Worm (Caenorhabditis elegans): ENCODE results near the gene osm-10.
A peak's percentile ranks its signal among the peaks of the same experiment; 100 is the strongest.

DNA sequence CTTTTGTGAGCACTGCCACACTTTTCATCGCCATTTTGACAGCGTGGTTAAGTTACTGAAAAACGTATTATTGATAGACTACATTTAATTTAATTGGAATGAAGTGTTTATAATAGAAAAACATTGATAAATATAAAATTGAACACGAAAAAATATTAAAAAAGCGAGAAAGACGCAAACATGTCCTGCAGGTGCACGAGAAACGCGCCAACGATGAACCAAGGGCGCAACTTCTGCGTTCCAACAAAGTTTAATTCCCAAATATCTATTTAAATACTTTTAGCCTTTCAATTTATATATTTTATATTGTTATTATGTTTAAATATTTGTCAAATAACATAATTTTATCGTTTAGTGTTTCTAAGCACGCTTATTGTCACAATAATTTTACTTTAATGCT is 8.9 kb upstream of the osm-10 start, which contains the start of gene ndus-8:
- TF ChIP-seq dao-5 (tag; optimal IDR thresholded peaks at IDR 0.05) (no peak), him-1 (tag; optimal IDR thresholded peaks at IDR 0.05) (no peak), W03F9.2 (tag; optimal IDR thresholded peaks at IDR 0.05) (peak; percentile 88)

All from whole organism, L4/young adult.